Fruit fly (Drosophila melanogaster) whole organism, prepupa: Measurements from ENCODE around the gene Rtnl2.
A peak's percentile ranks its signal among the peaks of the same experiment; 100 is the strongest.

Source experiments
- Blimp-1 ChIP-seq: fragments of 200-800 bp; sonication (Bioruptor generic); optimal IDR thresholded peaks from 3 replicates; lab custom pipeline; 2017; ENCODE audit warnings: missing biosample characterization, missing genetic modification characterization, mild to moderate bottlenecking, moderate library complexity, missing genetic modification reagents
- CG10631 ChIP-seq: fragments of 200-800 bp; sonication (Bioruptor generic); optimal IDR thresholded peaks from 2 replicates; lab custom pipeline; 2016; ENCODE audit warnings: missing biosample characterization, missing genetic modification characterization
- CG11294 ChIP-seq: fragments of 200-800 bp; sonication (Bioruptor generic); IDR thresholded peaks from 2 replicates; pipeline ENCODE4 v1.3.6; 2022; ENCODE audit warnings: missing biosample characterization, missing genetic modification characterization
- CG11762 ChIP-seq: fragments of 200-800 bp; sonication (Bioruptor generic); optimal IDR thresholded peaks from 3 replicates; lab custom pipeline; 2016; ENCODE audit warnings: missing biosample characterization, missing genetic modification characterization; ENCODE audit not compliant: insufficient read depth
- CG11902 ChIP-seq: fragments of 200-800 bp; sonication (Bioruptor generic); optimal IDR thresholded peaks from 3 replicates; lab custom pipeline; 2016; ENCODE audit warnings: missing biosample characterization, missing genetic modification characterization
- CG15336 ChIP-seq: fragments of 200-800 bp; sonication (Bioruptor generic); IDR thresholded peaks from 2 replicates; pipeline ENCODE4 v1.3.6; 2022; ENCODE audit warnings: missing biosample characterization, missing genetic modification characterization
- CG32006 ChIP-seq: fragments of 200-800 bp; sonication (Bioruptor generic); optimal IDR thresholded peaks from 3 replicates; lab custom pipeline; 2017; ENCODE audit warnings: missing biosample characterization, mild to moderate bottlenecking, missing genetic modification characterization
- CG34406 ChIP-seq: fragments of 200-800 bp; sonication (Bioruptor generic); optimal IDR thresholded peaks from 3 replicates; lab custom pipeline; 2016; ENCODE audit warnings: missing biosample characterization, missing genetic modification characterization
- CG4318 ChIP-seq: fragments of 200-800 bp; sonication (Bioruptor generic); optimal IDR thresholded peaks from 3 replicates; lab custom pipeline; 2017; ENCODE audit warnings: missing biosample characterization, mild to moderate bottlenecking, missing genetic modification characterization
- CG6163 ChIP-seq: fragments of 200-800 bp; sonication (Bioruptor generic); IDR thresholded peaks from 3 replicates; pipeline ENCODE4 v1.3.6; 2022; ENCODE audit warnings: missing biosample characterization, missing genetic modification characterization
- CG6808 ChIP-seq: fragments of 200-800 bp; sonication (Bioruptor generic); optimal IDR thresholded peaks from 3 replicates; lab custom pipeline; 2017; ENCODE audit warnings: missing biosample characterization, missing genetic modification characterization, mild to moderate bottlenecking, moderate library complexity, missing genetic modification reagents
- CG7368 ChIP-seq: fragments of 200-800 bp; sonication (Bioruptor generic); optimal IDR thresholded peaks from 3 replicates; lab custom pipeline; 2016; ENCODE audit warnings: missing biosample characterization, missing genetic modification characterization
- CG8632 ChIP-seq: fragments of 200-800 bp; sonication (Bioruptor generic); optimal IDR thresholded peaks from 3 replicates; lab custom pipeline; 2016; ENCODE audit warnings: missing biosample characterization, missing genetic modification characterization
- CG9139 ChIP-seq: fragments of 200-800 bp; sonication (Bioruptor generic); optimal IDR thresholded peaks from 3 replicates; lab custom pipeline; 2017; ENCODE audit warnings: missing biosample characterization, mild to moderate bottlenecking, missing genetic modification characterization
- Eip75B ChIP-seq: fragments of 200-800 bp; sonication (Bioruptor generic); optimal IDR thresholded peaks from 3 replicates; lab custom pipeline; 2016; ENCODE audit warnings: missing biosample characterization, missing genetic modification characterization
- Eip93F ChIP-seq: fragments of 200-800 bp; sonication (Bioruptor generic); optimal IDR thresholded peaks from 2 replicates; lab custom pipeline; 2016; ENCODE audit warnings: missing biosample characterization, mild to moderate bottlenecking, missing genetic modification characterization
- Ets21C ChIP-seq: fragments of 200-800 bp; sonication (Bioruptor generic); optimal IDR thresholded peaks from 3 replicates; lab custom pipeline; 2016; ENCODE audit warnings: missing biosample characterization, missing genetic modification characterization
- Ets96B ChIP-seq: fragments of 200-800 bp; optimal IDR thresholded peaks from 2 replicates; lab custom pipeline; 2019; ENCODE audit warnings: missing biosample characterization, mild to moderate bottlenecking, missing genetic modification characterization, moderate library complexity
- Gug ChIP-seq: fragments of 200-800 bp; sonication (Bioruptor generic); IDR thresholded peaks from 2 replicates; pipeline ENCODE4 v1.3.6; 2022; ENCODE audit warnings: missing biosample characterization, missing genetic modification characterization
- Hr39 ChIP-seq: fragments of 200-800 bp; sonication (Bioruptor generic); optimal IDR thresholded peaks from 2 replicates; lab custom pipeline; 2016; ENCODE audit warnings: missing biosample characterization, missing genetic modification characterization
- Lpt ChIP-seq: fragments of 200-800 bp; sonication (Bioruptor generic); optimal IDR thresholded peaks from 3 replicates; lab custom pipeline; 2016; ENCODE audit warnings: missing biosample characterization, missing genetic modification characterization
- OdsH ChIP-seq: fragments of 200-800 bp; sonication (Bioruptor generic); optimal IDR thresholded peaks from 3 replicates; lab custom pipeline; 2016; ENCODE audit warnings: missing biosample characterization, missing genetic modification characterization
- Sox15 ChIP-seq: fragments of 200-800 bp; sonication (Bioruptor generic); optimal IDR thresholded peaks from 3 replicates; lab custom pipeline; 2016; ENCODE audit warnings: missing biosample characterization, missing genetic modification characterization
- achi ChIP-seq: fragments of 200-800 bp; sonication (Bioruptor generic); optimal IDR thresholded peaks from 3 replicates; lab custom pipeline; 2016; ENCODE audit warnings: missing biosample characterization, missing genetic modification characterization
- acj6 ChIP-seq: fragments of 200-800 bp; sonication (Bioruptor generic); optimal IDR thresholded peaks from 3 replicates; lab custom pipeline; 2016; ENCODE audit warnings: missing biosample characterization, missing genetic modification characterization
- dac ChIP-seq: fragments of 200-800 bp; sonication (Bioruptor generic); optimal IDR thresholded peaks from 2 replicates; lab custom pipeline; 2017; ENCODE audit warnings: missing biosample characterization, mild to moderate bottlenecking, missing genetic modification characterization
- eg ChIP-seq: fragments of 200-800 bp; sonication (Bioruptor generic); IDR thresholded peaks from 3 replicates; pipeline ENCODE4 v1.3.6; 2022; ENCODE audit warnings: missing biosample characterization, missing genetic modification characterization
- esn ChIP-seq: fragments of 200-800 bp; sonication (Bioruptor generic); optimal IDR thresholded peaks from 2 replicates; lab custom pipeline; 2016; ENCODE audit warnings: missing biosample characterization, mild to moderate bottlenecking, missing genetic modification characterization, moderate library complexity
- pdm3 ChIP-seq: fragments of 200-800 bp; sonication (Bioruptor generic); optimal IDR thresholded peaks from 3 replicates; lab custom pipeline; 2016; ENCODE audit warnings: missing biosample characterization, missing genetic modification characterization
- svp ChIP-seq: fragments of 200-800 bp; sonication (Bioruptor generic); peaks from one replicate; lab custom pipeline; 2016; ENCODE audit warnings: missing biosample characterization, missing genetic modification characterization

Gene Rtnl2

DNA sequence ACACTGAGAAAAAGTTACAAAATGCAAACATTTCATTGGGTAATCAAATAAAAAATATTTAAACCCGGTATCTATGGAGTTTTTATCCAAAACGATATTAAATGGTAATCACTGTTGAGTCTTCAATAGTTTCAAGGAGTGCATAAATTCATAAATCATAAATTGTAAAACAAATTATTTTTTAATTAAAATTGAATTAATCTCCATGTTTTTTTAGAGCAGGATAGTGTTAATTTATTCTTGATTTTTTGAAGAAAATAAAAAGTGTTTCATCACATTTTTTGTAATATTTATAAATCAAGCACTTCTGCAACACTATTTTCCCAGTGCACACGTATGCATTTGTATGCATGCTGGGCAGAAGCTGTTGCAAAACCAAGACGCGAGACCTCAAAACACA is 39.2 kb downstream of the Rtnl2 start (continued):
- peak; percentile 56 for TF ChIP-seq Lpt (GFP tag; lab: Kevin White, UChicago)
- TF ChIP-seq Eip75B = peak; percentile 51
- peak; percentile 76 for TF ChIP-seq eg
- peak; percentile 85 for TF ChIP-seq acj6 (GFP tag; lab: Kevin White, UChicago)
- peak; percentile 60 for TF ChIP-seq CG7368
- peak; percentile 56; the same call in 2 of the 3 replicates for TF ChIP-seq CG6163
- peak; percentile 42 for TF ChIP-seq CG6808 (GFP tag; lab: Kevin White, UChicago)
- peak; percentile 59 for TF ChIP-seq CG11902 (GFP tag; lab: Kevin White, UChicago)
- TF ChIP-seq CG15336 (GFP tag; lab: Robert Waterston, UW) = peak; percentile 83
- peak; percentile 71 for TF ChIP-seq Gug
- TF ChIP-seq pdm3 (GFP tag; lab: Kevin White, UChicago) = peak; percentile 84
- peak; percentile 79 for TF ChIP-seq CG10631 (GFP tag; lab: Kevin White, UChicago)
- peak; percentile 81 for TF ChIP-seq achi
- peak; percentile 89 for TF ChIP-seq OdsH (GFP tag; lab: Kevin White, UChicago)
- TF ChIP-seq Blimp-1 (GFP tag; lab: Kevin White, UChicago) = peak; percentile 29
- peak; percentile 78 for TF ChIP-seq CG8632 (GFP tag; lab: Kevin White, UChicago)
- TF ChIP-seq CG32006 (GFP tag; lab: Kevin White, UChicago) = peak; percentile 95
- peak; percentile 44 for TF ChIP-seq dac
- peak; percentile 74 for TF ChIP-seq Hr39
- peak; percentile 88 for TF ChIP-seq svp (GFP tag; lab: Kevin White, UChicago)
- peak; percentile 88 for TF ChIP-seq esn
- peak; percentile 55 for TF ChIP-seq Ets21C
- peak; percentile 71 for TF ChIP-seq Sox15 (GFP tag; lab: Kevin White, UChicago)
- TF ChIP-seq CG9139 (GFP tag; lab: Kevin White, UChicago) = no peak
- TF ChIP-seq CG11294 = peak; percentile 40
- TF ChIP-seq CG11762 = peak; percentile 78
- TF ChIP-seq CG4318 (GFP tag; lab: Kevin White, UChicago) = peak; percentile 88

DNA sequence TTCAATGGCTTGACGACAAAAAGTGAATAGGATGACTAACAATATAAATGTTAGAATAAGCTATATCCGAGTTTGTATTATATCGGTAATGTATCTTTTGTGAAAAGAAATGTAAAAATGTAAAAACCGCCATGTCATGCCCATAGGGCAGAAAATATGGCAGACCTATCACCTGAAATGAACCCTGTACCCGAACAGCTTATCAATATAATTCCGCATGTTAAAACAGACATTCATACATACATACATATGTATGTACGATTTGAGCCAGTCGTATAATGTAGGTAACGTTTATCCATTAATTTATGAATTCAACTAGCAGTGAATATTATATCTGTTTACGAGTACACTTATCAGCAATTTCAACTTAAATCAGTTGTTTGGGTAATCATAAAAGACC is 40.1 kb downstream of the Rtnl2 start:
- TF ChIP-seq Sox15 (GFP tag; lab: Kevin White, UChicago) (no peak), CG34406 (GFP tag; lab: Kevin White, UChicago) (no peak), Eip93F (GFP tag; lab: Kevin White, UChicago) (no peak), Ets96B (no peak), svp (GFP tag; lab: Kevin White, UChicago) (peak; percentile 89)
- TF ChIP-seq, all 60 proteins: peak for 1
